Worm (Caenorhabditis elegans) whole organism, early embryonic: Measurements from ENCODE around the gene cwn-2.

Experiments
- B0310.2 ChIP-seq: sonication (generic microtip); optimal IDR thresholded peaks from 2 replicates; lab custom pipeline; 2016; ENCODE audit warnings: mild to moderate bottlenecking, missing genetic modification characterization, missing compliant biosample characterization
- ama-1 ChIP-seq: fragments of 150-350 bp; optimal IDR thresholded peaks from 2 replicates; lab custom pipeline; 2014
- flt-1 ChIP-seq: fragments of 200-800 bp; sonication (Bioruptor generic); IDR thresholded peaks from 2 replicates; pipeline ENCODE4 v1.3.6; 2022; ENCODE audit warnings: missing genetic modification characterization, missing compliant biosample characterization
- hmbx-1 ChIP-seq: sonication (generic microtip); optimal IDR thresholded peaks from 2 replicates; lab custom pipeline; 2016; ENCODE audit warnings: mild to moderate bottlenecking, missing genetic modification characterization, missing compliant biosample characterization
- hnd-1 ChIP-seq: sonication (generic microtip); optimal IDR thresholded peaks from 2 replicates; lab custom pipeline; 2016; ENCODE audit warnings: missing genetic modification characterization, missing compliant biosample characterization
- pes-1 ChIP-seq: fragments of 200-800 bp; sonication (Bioruptor generic); IDR thresholded peaks from 2 replicates; pipeline ENCODE4 v1.3.6; 2022; ENCODE audit warnings: missing genetic modification reagents, missing genetic modification characterization, missing compliant biosample characterization
- scrt-1 ChIP-seq: fragments of 200-800 bp; sonication (Bioruptor generic); IDR thresholded peaks from 2 replicates; pipeline ENCODE4 v1.3.6; 2022; ENCODE audit warnings: missing genetic modification characterization, missing compliant biosample characterization
- sea-1 ChIP-seq: fragments of 200-800 bp; sonication (Bioruptor generic); conservative IDR thresholded peaks from 2 replicates; pipeline ENCODE4 v1.3.6; 2022; ENCODE audit warnings: missing genetic modification characterization, missing compliant biosample characterization
- tbx-37 ChIP-seq: fragments of 200-800 bp; sonication (Bioruptor generic); conservative IDR thresholded peaks from 2 replicates; pipeline ENCODE4 v1.3.6; 2022; ENCODE audit warnings: missing genetic modification reagents, missing genetic modification characterization, missing compliant biosample characterization
- tra-4 ChIP-seq: sonication (generic microtip); optimal IDR thresholded peaks from 2 replicates; lab custom pipeline; 2017; ENCODE audit warnings: missing genetic modification characterization, missing compliant biosample characterization

DNA sequence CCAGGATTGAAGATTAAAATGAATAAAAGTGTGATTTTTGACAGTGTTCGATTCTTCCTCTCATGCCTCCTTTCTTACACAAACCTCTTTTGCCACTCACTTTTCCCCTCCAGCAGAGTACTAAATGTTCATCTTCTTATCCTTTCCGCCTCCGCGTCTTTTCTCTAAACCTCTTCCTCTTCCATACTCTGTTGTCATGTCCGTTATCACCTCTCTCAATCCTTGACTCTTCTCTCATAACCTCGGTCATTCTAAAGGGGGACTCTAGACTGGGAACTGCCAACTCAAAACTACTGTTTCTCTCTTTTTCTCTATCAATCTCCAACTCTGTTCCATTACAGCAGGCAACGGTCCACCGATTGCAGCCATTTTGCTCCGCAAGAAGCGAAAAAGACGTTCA lies 19.3 kb upstream of the cwn-2 start:
- TF ChIP-seq ama-1 (no peak), hmbx-1 (tag; lab: Kevin White, UChicago) (no peak), pes-1 (no peak), sea-1 (no peak), tbx-37 (GFP tag; lab: Robert Waterston, UW) (no peak), flt-1 (no peak), hnd-1 (tag; lab: Kevin White, UChicago) (no peak), scrt-1 (GFP tag; lab: Robert Waterston, UW) (no peak), B0310.2 (no peak), tra-4 (no peak)
